Fruit fly (Drosophila melanogaster) whole organism, embryonic: ENCODE results near the gene Tre1.

Experiments
- Aef1 ChIP-seq: fragments of 200-800 bp; sonication (Bioruptor generic); IDR thresholded peaks from 3 replicates; pipeline ENCODE4 v1.3.6; 2022; ENCODE audit warnings: missing biosample characterization, missing genetic modification characterization
- Awh ChIP-seq: fragments of 200-800 bp; sonication (Bioruptor generic); IDR thresholded peaks from 2 replicates; pipeline ENCODE4, ENCODE4 v1.3.6; 2022; ENCODE audit warnings: missing biosample characterization, missing genetic modification characterization
- CG10147 ChIP-seq: fragments of 200-800 bp; sonication (Bioruptor generic); optimal IDR thresholded peaks from 2 replicates; lab custom pipeline; 2019; ENCODE audit warnings: missing biosample characterization, mild to moderate bottlenecking, missing genetic modification characterization, moderate library complexity
- CG10366 ChIP-seq: fragments of 200-800 bp; sonication (Bioruptor generic); IDR thresholded peaks from 2 replicates; pipeline ENCODE4 v1.3.6; 2022; ENCODE audit warnings: missing biosample characterization, missing genetic modification characterization
- CG11398 ChIP-seq: fragments of 200-800 bp; sonication (Bioruptor generic); optimal IDR thresholded peaks from 2 replicates; lab custom pipeline; 2016; ENCODE audit warnings: missing biosample characterization, missing genetic modification characterization
- CG11456 ChIP-seq: fragments of 200-800 bp; sonication (Bioruptor generic); IDR thresholded peaks from 3 replicates; pipeline ENCODE4 v1.3.6; 2022; ENCODE audit warnings: missing biosample characterization, missing genetic modification characterization
- CG11560 ChIP-seq: fragments of 200-800 bp; sonication (Bioruptor generic); IDR thresholded peaks from 3 replicates; pipeline ENCODE4 v1.3.6; 2022; ENCODE audit warnings: missing biosample characterization, missing genetic modification characterization
- CG15011 ChIP-seq: fragments of 200-800 bp; sonication (Bioruptor generic); optimal IDR thresholded peaks from 3 replicates; lab custom pipeline; 2018; ENCODE audit warnings: missing biosample characterization, mild to moderate bottlenecking, missing genetic modification characterization
- CG18599 ChIP-seq: fragments of 200-800 bp; sonication (Bioruptor generic); optimal IDR thresholded peaks from 3 replicates; lab custom pipeline; 2017; ENCODE audit warnings: missing biosample characterization, missing genetic modification characterization, mild to moderate bottlenecking, moderate library complexity, missing genetic modification reagents
- CG31388 ChIP-seq: fragments of 200-800 bp; sonication (Bioruptor generic); optimal IDR thresholded peaks from 2 replicates; lab custom pipeline; 2016; ENCODE audit warnings: missing biosample characterization, missing genetic modification characterization
- CG32532 ChIP-seq: fragments of 200-800 bp; sonication (Bioruptor generic); IDR thresholded peaks from 2 replicates; pipeline ENCODE4 v1.3.6; 2022; ENCODE audit warnings: missing biosample characterization, missing genetic modification characterization
- CG42726 ChIP-seq: fragments of 200-800 bp; sonication (Bioruptor generic); IDR thresholded peaks from 2 replicates; pipeline ENCODE4 v1.3.6; 2022; ENCODE audit warnings: missing biosample characterization, missing genetic modification characterization; ENCODE audit not compliant: partially characterized antibody
- CG4360 ChIP-seq: fragments of 200-800 bp; sonication (Bioruptor generic); IDR thresholded peaks from 2 replicates; pipeline ENCODE4 v1.3.6; 2022; ENCODE audit warnings: missing biosample characterization, missing genetic modification characterization
- CG5245 ChIP-seq: fragments of 200-800 bp; sonication (Bioruptor generic); optimal IDR thresholded peaks from 3 replicates; lab custom pipeline; 2016; ENCODE audit warnings: missing biosample characterization, missing genetic modification characterization
- CG6175 ChIP-seq: fragments of 200-800 bp; sonication (Bioruptor generic); IDR thresholded peaks from 3 replicates; pipeline ENCODE4 v1.3.6; 2022; ENCODE audit warnings: missing biosample characterization, missing genetic modification characterization
- CG6654 ChIP-seq: fragments of 200-800 bp; sonication (Bioruptor generic); optimal IDR thresholded peaks from 2 replicates; lab custom pipeline; 2017; ENCODE audit warnings: missing biosample characterization, mild to moderate bottlenecking, missing genetic modification characterization
- CG6854 ChIP-seq: fragments of 200-800 bp; sonication (Bioruptor generic); optimal IDR thresholded peaks from 3 replicates; lab custom pipeline; 2017; ENCODE audit warnings: missing biosample characterization, mild to moderate bottlenecking, missing genetic modification characterization
- CG7556 ChIP-seq: fragments of 200-800 bp; sonication (Bioruptor generic); optimal IDR thresholded peaks from 2 replicates; lab custom pipeline; 2017; ENCODE audit warnings: missing biosample characterization, mild to moderate bottlenecking, missing genetic modification characterization
- CG7745 ChIP-seq: fragments of 200-800 bp; sonication (Bioruptor generic); optimal IDR thresholded peaks from 2 replicates; lab custom pipeline; 2018; ENCODE audit warnings: missing biosample characterization, mild to moderate bottlenecking, missing genetic modification characterization, moderate library complexity
- CG8478 ChIP-seq: fragments of >200 bp; optimal IDR thresholded peaks from 2 replicates; lab custom pipeline; 2018
- CG9727 ChIP-seq: fragments of 200-800 bp; sonication (Bioruptor generic); optimal IDR thresholded peaks from 3 replicates; lab custom pipeline; 2017; ENCODE audit warnings: missing biosample characterization, mild to moderate bottlenecking, missing genetic modification characterization
- Dek ChIP-seq: fragments of 200-800 bp; sonication (Bioruptor generic); optimal IDR thresholded peaks from 3 replicates; lab custom pipeline; 2019; ENCODE audit warnings: missing biosample characterization, mild to moderate bottlenecking, missing genetic modification characterization, moderate library complexity
- Doc2 ChIP-seq: fragments of 200-800 bp; sonication (Bioruptor generic); IDR thresholded peaks from 2 replicates; pipeline ENCODE4 v1.3.6; 2022; ENCODE audit warnings: missing biosample characterization, missing genetic modification characterization
- Fer1 ChIP-seq: fragments of 200-800 bp; sonication (Bioruptor generic); optimal IDR thresholded peaks from 2 replicates; lab custom pipeline; 2017; ENCODE audit warnings: missing biosample characterization, mild to moderate bottlenecking, missing genetic modification characterization
- HHEX ChIP-seq: fragments of 200-800 bp; sonication (Bioruptor generic); optimal IDR thresholded peaks from 3 replicates; lab custom pipeline; 2017; ENCODE audit warnings: missing biosample characterization, mild to moderate bottlenecking, missing genetic modification characterization, missing genetic modification reagents
- MTF-1 ChIP-seq: fragments of 200-800 bp; sonication (Bioruptor generic); optimal IDR thresholded peaks from 2 replicates; lab custom pipeline; 2018; ENCODE audit warnings: missing biosample characterization, mild to moderate bottlenecking, missing genetic modification characterization, borderline replicate concordance
- Mrtf ChIP-seq: fragments of 200-800 bp; sonication (Bioruptor generic); IDR thresholded peaks from 3 replicates; pipeline ENCODE4 v1.3.6; 2022; ENCODE audit warnings: missing biosample characterization, missing genetic modification characterization
- Myb ChIP-seq: fragments of 200-800 bp; sonication (Bioruptor generic); optimal IDR thresholded peaks from 2 replicates; lab custom pipeline; 2016; ENCODE audit warnings: missing biosample characterization, missing genetic modification characterization
- NK7.1 ChIP-seq: fragments of 200-800 bp; sonication (Bioruptor generic); optimal IDR thresholded peaks from 3 replicates; lab custom pipeline; 2016; ENCODE audit warnings: missing biosample characterization, missing genetic modification characterization
- PHDP ChIP-seq: fragments of 200-800 bp; sonication (Bioruptor generic); optimal IDR thresholded peaks from 3 replicates; lab custom pipeline; 2018; ENCODE audit warnings: missing biosample characterization, mild to moderate bottlenecking, missing genetic modification characterization, moderate library complexity
- Rx ChIP-seq: fragments of 200-800 bp; sonication (Bioruptor generic); IDR thresholded peaks from 2 replicates; pipeline ENCODE4 v1.3.6; 2022; ENCODE audit warnings: missing biosample characterization, missing genetic modification characterization
- Sry-β ChIP-seq: fragments of 200-800 bp; sonication (Bioruptor generic); optimal IDR thresholded peaks from 2 replicates; lab custom pipeline; 2018; ENCODE audit warnings: missing biosample characterization, mild to moderate bottlenecking, missing genetic modification characterization, moderate library complexity
- Taf1 ChIP-seq: fragments of 200-800 bp; sonication (Bioruptor generic); IDR thresholded peaks from 2 replicates; pipeline ENCODE4 v1.3.6; 2022; ENCODE audit warnings: missing biosample characterization, missing genetic modification characterization
- Xbp1 ChIP-seq: fragments of 200-800 bp; sonication (Bioruptor generic); optimal IDR thresholded peaks from 3 replicates; lab custom pipeline; 2016; ENCODE audit warnings: missing biosample characterization, mild to moderate bottlenecking, missing genetic modification characterization
- Xrp1 ChIP-seq: fragments of 200-800 bp; sonication (Bioruptor generic); IDR thresholded peaks from 2 replicates; pipeline ENCODE4 v1.3.6; 2022; ENCODE audit warnings: missing biosample characterization, missing genetic modification characterization
- abd-A ChIP-seq: fragments of 200-800 bp; sonication (Bioruptor generic); optimal IDR thresholded peaks from 3 replicates; lab custom pipeline; 2019; ENCODE audit warnings: missing biosample characterization, mild to moderate bottlenecking, missing genetic modification characterization, moderate library complexity
- cad ChIP-seq: fragments of >200 bp; optimal IDR thresholded peaks from 2 replicates; lab custom pipeline; 2017; ENCODE audit warnings: missing biosample characterization, missing genetic modification characterization
- croc ChIP-seq: fragments of 200-800 bp; sonication (Bioruptor generic); conservative IDR thresholded peaks from 3 replicates; pipeline ENCODE4 v1.3.6; 2022; ENCODE audit warnings: missing biosample characterization, missing genetic modification characterization
- dati ChIP-seq: fragments of 200-800 bp; sonication (Bioruptor generic); IDR thresholded peaks from 2 replicates; pipeline ENCODE4 v1.3.6; 2022; ENCODE audit warnings: missing biosample characterization, missing genetic modification characterization
- grn ChIP-seq: fragments of 200-800 bp; sonication (Bioruptor generic); optimal IDR thresholded peaks from 3 replicates; lab custom pipeline; 2017; ENCODE audit warnings: missing biosample characterization, missing genetic modification characterization
- gsb-n ChIP-seq: fragments of 200-800 bp; sonication (Bioruptor generic); optimal IDR thresholded peaks from 3 replicates; lab custom pipeline; 2018; ENCODE audit warnings: missing biosample characterization, mild to moderate bottlenecking, missing genetic modification characterization
- hkb ChIP-seq, 2 experiments: fragments of 200-800 bp in 1 of 2; fragments of >200 bp in 1 of 2; sonication (Bioruptor generic) in 1 of 2; IDR thresholded peaks in 1 of 2; optimal IDR thresholded peaks in 1 of 2; 2 replicates each; pipeline versions ENCODE4 v1.3.6 to Lab custom; 2017 to 2022; ENCODE audit warnings: missing biosample characterization in 1 of 2, missing genetic modification characterization in 1 of 2
- kni ChIP-seq: fragments of 200-800 bp; sonication (Bioruptor generic); optimal IDR thresholded peaks from 3 replicates; lab custom pipeline; 2017; ENCODE audit warnings: mild to moderate bottlenecking, missing biosample characterization, missing genetic modification reagents, missing genetic modification characterization
- nau ChIP-seq: fragments of 200-800 bp; sonication (Bioruptor generic); optimal IDR thresholded peaks from 3 replicates; lab custom pipeline; 2017; ENCODE audit warnings: missing biosample characterization, mild to moderate bottlenecking, missing genetic modification characterization, missing genetic modification reagents
- odd ChIP-seq: fragments of 200-800 bp; sonication (Bioruptor generic); optimal IDR thresholded peaks from 2 replicates; lab custom pipeline; 2017; ENCODE audit warnings: missing biosample characterization, mild to moderate bottlenecking, missing genetic modification characterization
- pan ChIP-seq, 4 experiments: fragments of >200 bp in 3 of 4; fragments of 200-800 bp in 1 of 4; sonication (Bioruptor generic) in 1 of 4; optimal IDR thresholded peaks in 3 of 4; IDR thresholded peaks in 1 of 4; 2 replicates each; pipeline versions ENCODE4 v1.3.6 to Lab custom; 2017 to 2022; ENCODE audit warnings: missing biosample characterization in 2 of 4, missing genetic modification characterization in 2 of 4, mixed read lengths in 1 of 4
- phol ChIP-seq: fragments of 200-800 bp; sonication (Bioruptor generic); optimal IDR thresholded peaks from 3 replicates; lab custom pipeline; 2018; ENCODE audit warnings: missing biosample characterization, mild to moderate bottlenecking, missing genetic modification characterization, moderate library complexity
- pita ChIP-seq: fragments of 200-800 bp; sonication (Bioruptor generic); optimal IDR thresholded peaks from 2 replicates; lab custom pipeline; 2017; ENCODE audit warnings: missing biosample characterization, mild to moderate bottlenecking, missing genetic modification characterization
- pzg ChIP-seq: fragments of 200-800 bp; sonication (Bioruptor generic); optimal IDR thresholded peaks from 3 replicates; lab custom pipeline; 2018; ENCODE audit warnings: missing biosample characterization, mild to moderate bottlenecking, missing genetic modification characterization, moderate library complexity
- sens ChIP-seq: fragments of 200-800 bp; sonication (Bioruptor generic); peaks from one replicate; lab custom pipeline; 2016; ENCODE audit warnings: missing biosample characterization, missing genetic modification characterization
- trh ChIP-seq: fragments of 200-800 bp; sonication (Bioruptor generic); optimal IDR thresholded peaks from 2 replicates; lab custom pipeline; 2016; ENCODE audit warnings: missing biosample characterization, missing genetic modification characterization
- yki ChIP-seq: fragments of >200 bp; optimal IDR thresholded peaks from 3 replicates; lab custom pipeline; 2018

Gene Tre1

DNA sequence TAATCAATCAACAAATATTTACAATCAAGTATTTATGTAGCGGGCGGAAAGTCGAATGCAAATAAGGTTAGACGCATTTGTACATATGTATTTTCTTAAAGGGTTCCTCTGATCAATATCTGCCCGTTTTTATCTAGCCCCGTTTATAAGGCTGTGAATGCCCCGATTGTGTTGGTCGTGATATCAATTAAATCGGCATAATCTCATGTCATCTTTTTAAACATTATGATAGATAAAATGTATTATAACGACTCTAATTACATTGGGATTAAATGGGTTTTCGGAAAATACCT, 1.7 kb downstream of the Tre1 start (continued):
- TF ChIP-seq PHDP (tag; lab: Kevin White, UChicago) (no peak), Doc2 (GFP tag; lab: Robert Waterston, UW) (no peak), CG11398 (GFP tag; lab: Kevin White, UChicago) (no peak), odd (GFP tag; lab: Kevin White, UChicago) (no peak), CG11560 (tag; lab: Robert Waterston, UW) (no peak), CG31388 (no peak), CG6654 (no peak), hkb (optimal IDR thresholded peaks at IDR 0.05; lab: Kevin White, UChicago) (no peak), hkb (GFP tag; IDR thresholded peaks at IDR 0.05; lab: Robert Waterston, UW) (no peak), CG11456 (GFP tag; lab: Robert Waterston, UW) (no peak), Myb (GFP tag; lab: Kevin White, UChicago) (no peak), Sry-β (GFP tag; lab: Kevin White, UChicago) (no peak), HHEX (peak; percentile 31), Fer1 (GFP tag; lab: Kevin White, UChicago) (peak; percentile 18), pan (optimal IDR thresholded peaks at IDR 0.05; lab: Kevin White, UChicago) (no peak), pan (GFP tag; optimal IDR thresholded peaks at IDR 0.05 in 1 of 2, IDR thresholded peaks at IDR 0.05 in 1 of 2) (peak in 1 of 2 experiments; percentile 1), dati (GFP tag; lab: Robert Waterston, UW) (no peak), MTF-1 (GFP tag; lab: Kevin White, UChicago) (no peak), croc (0 out of 3 replicates have a peak, but pooled peaks have one; percentile 10), yki (no peak), Rx (no peak; the same call in 1 of the 2 replicates), nau (GFP tag; lab: Kevin White, UChicago) (no peak), CG8478 (lab: Kevin White, UChicago) (no peak), CG4360 (GFP tag; lab: Robert Waterston, UW) (no peak), CG15011 (GFP tag; lab: Kevin White, UChicago) (no peak), CG7745 (tag; lab: Kevin White, UChicago) (no peak), Aef1 (GFP tag; lab: Robert Waterston, UW) (no peak), CG10147 (no peak), Dek (tag; lab: Kevin White, UChicago) (no peak), CG10366 (GFP tag; lab: Robert Waterston, UW) (no peak), CG6854 (GFP tag; lab: Kevin White, UChicago) (no peak), pzg (no peak), gsb-n (tag; lab: Kevin White, UChicago) (no peak), grn (GFP tag; lab: Kevin White, UChicago) (peak; percentile 60), CG6175 (no peak), CG7556 (GFP tag; lab: Kevin White, UChicago) (peak; percentile 63), sens (GFP tag; lab: Kevin White, UChicago) (no peak), Xrp1 (GFP tag; lab: Robert Waterston, UW) (no peak; the same call in 1 of the 2 replicates), Xbp1 (GFP tag; lab: Kevin White, UChicago) (no peak), Awh (no peak), CG18599 (peak; percentile 14), pita (no peak), CG42726 (no peak), phol (tag; lab: Kevin White, UChicago) (no peak), Taf1 (no peak), CG5245 (no peak), cad (no peak), CG9727 (GFP tag; lab: Kevin White, UChicago) (peak; percentile 42), NK7.1 (GFP tag; lab: Kevin White, UChicago) (peak; percentile 1), kni (GFP tag; lab: Kevin White, UChicago) (peak; percentile 6), abd-A (tag; lab: Kevin White, UChicago) (no peak), CG32532 (GFP tag; lab: Robert Waterston, UW) (no peak), trh (GFP tag; lab: Kevin White, UChicago) (peak; percentile 29), Mrtf (GFP tag; lab: Robert Waterston, UW) (0 out of 3 replicates have a peak, but pooled peaks have one; percentile 3)
